Worm (Caenorhabditis elegans) whole organism, L2 larva: Measurements from ENCODE around the gene F39H12.3.

Experiments used
- C34F6.9 ChIP-seq: fragments of 150-350 bp; optimal IDR thresholded peaks from 2 replicates; lab custom pipeline; 2014; ENCODE audit warnings: missing biosample characterization, missing genetic modification characterization
- F13H6.1 ChIP-seq: sonication (generic microtip); optimal IDR thresholded peaks from 2 replicates; lab custom pipeline; 2016; ENCODE audit warnings: missing genetic modification characterization, missing compliant biosample characterization
- Y55F3AM.14 ChIP-seq: fragments of 200-800 bp; sonication (Bioruptor generic); optimal IDR thresholded peaks from 2 replicates; lab custom pipeline; 2018; ENCODE audit warnings: mild to moderate bottlenecking, missing genetic modification characterization, missing compliant biosample characterization
- alr-1 ChIP-seq: fragments of 150-350 bp; optimal IDR thresholded peaks from 2 replicates; lab custom pipeline; 2014; ENCODE audit warnings: missing biosample characterization, missing genetic modification characterization
- aly-2 ChIP-seq: fragments of 150-350 bp; optimal IDR thresholded peaks from 2 replicates; lab custom pipeline; 2014; ENCODE audit warnings: missing biosample characterization, missing genetic modification characterization
- ama-1 ChIP-seq: fragments of 150-350 bp; optimal IDR thresholded peaks from 2 replicates; lab custom pipeline; 2018; ENCODE audit warnings: inconsistent platforms
- blmp-1 ChIP-seq: sonication (generic microtip); optimal IDR thresholded peaks from 2 replicates; lab custom pipeline; 2017; ENCODE audit warnings: missing genetic modification characterization, mild to moderate bottlenecking, missing compliant biosample characterization, antibody characterized with exemption, moderate library complexity; ENCODE audit not compliant: insufficient read depth
- ceh-16 ChIP-seq: fragments of 150-350 bp; optimal IDR thresholded peaks from 2 replicates; lab custom pipeline; 2014; ENCODE audit warnings: missing biosample characterization, missing genetic modification characterization
- ceh-82 ChIP-seq: fragments of 150-350 bp; optimal IDR thresholded peaks from 2 replicates; lab custom pipeline; 2014; ENCODE audit warnings: missing biosample characterization, missing genetic modification characterization
- egl-27 ChIP-seq: sonication (generic microtip); optimal IDR thresholded peaks from 3 replicates; lab custom pipeline; 2017; ENCODE audit warnings: missing biosample characterization, missing genetic modification reagents, missing genetic modification characterization
- elt-1 ChIP-seq: fragments of 150-350 bp; optimal IDR thresholded peaks from 2 replicates; lab custom pipeline; 2014; ENCODE audit warnings: missing biosample characterization, missing genetic modification characterization
- elt-3 ChIP-seq: sonication (generic microtip); optimal IDR thresholded peaks from 2 replicates; lab custom pipeline; 2017; ENCODE audit warnings: missing biosample characterization, missing genetic modification characterization
- fos-1 ChIP-seq: fragments of 150-350 bp; optimal IDR thresholded peaks from 2 replicates; lab custom pipeline; 2014; ENCODE audit warnings: missing biosample characterization, missing genetic modification characterization
- gmeb-1 ChIP-seq: fragments of 150-350 bp; optimal IDR thresholded peaks from 2 replicates; lab custom pipeline; 2014; ENCODE audit warnings: missing biosample characterization, missing genetic modification characterization
- lin-11 ChIP-seq: fragments of 150-350 bp; sonication (generic microtip); optimal IDR thresholded peaks from 2 replicates; lab custom pipeline; 2014; ENCODE audit warnings: missing biosample characterization, missing genetic modification characterization, inconsistent platforms, mixed read lengths
- lin-39 ChIP-seq: fragments of 150-350 bp; optimal IDR thresholded peaks from 2 replicates; lab custom pipeline; 2014; ENCODE audit warnings: missing biosample characterization, missing genetic modification reagents, missing genetic modification characterization
- lsy-2 ChIP-seq, 2 experiments: fragments of 150-350 bp in 1 of 2; sonication (generic microtip) in 1 of 2; optimal IDR thresholded peaks; 2 replicates each; lab custom pipeline; 2014 to 2017; ENCODE audit warnings: missing biosample characterization in 2 of 2, missing genetic modification characterization in 2 of 2
- mab-5 ChIP-seq: fragments of 150-350 bp; optimal IDR thresholded peaks from 2 replicates; lab custom pipeline; 2014; ENCODE audit warnings: missing biosample characterization, missing genetic modification characterization
- mdl-1 ChIP-seq, 2 experiments: fragments of 150-350 bp in 1 of 2; sonication (generic microtip) in 1 of 2; optimal IDR thresholded peaks; 2 replicates each; lab custom pipeline; 2017; ENCODE audit warnings: missing biosample characterization in 2 of 2, missing genetic modification characterization in 2 of 2
- nhr-10 ChIP-seq: sonication (generic microtip); optimal IDR thresholded peaks from 2 replicates; lab custom pipeline; 2017; ENCODE audit warnings: missing biosample characterization, missing genetic modification characterization
- nhr-11 ChIP-seq: fragments of 150-350 bp; optimal IDR thresholded peaks from 2 replicates; lab custom pipeline; 2014; ENCODE audit warnings: missing biosample characterization, missing genetic modification characterization
- nhr-12 ChIP-seq: fragments of 150-350 bp; optimal IDR thresholded peaks from 2 replicates; lab custom pipeline; 2014; ENCODE audit warnings: missing biosample characterization, missing genetic modification characterization
- nhr-129 ChIP-seq: fragments of 150-350 bp; optimal IDR thresholded peaks from 2 replicates; lab custom pipeline; 2014; ENCODE audit warnings: missing biosample characterization, missing genetic modification characterization
- nhr-21 ChIP-seq: fragments of 150-350 bp; optimal IDR thresholded peaks from 2 replicates; lab custom pipeline; 2014; ENCODE audit warnings: missing biosample characterization, missing genetic modification characterization
- nhr-25 ChIP-seq: fragments of 150-350 bp; sonication (generic microtip); optimal IDR thresholded peaks from 3 replicates; lab custom pipeline; 2014; ENCODE audit warnings: missing biosample characterization, missing genetic modification characterization
- nhr-6 ChIP-seq: fragments of 150-350 bp; optimal IDR thresholded peaks from 2 replicates; lab custom pipeline; 2014; ENCODE audit warnings: missing biosample characterization, missing genetic modification characterization
- skn-1 ChIP-seq: sonication (generic microtip); optimal IDR thresholded peaks from 2 replicates; lab custom pipeline; 2017; ENCODE audit warnings: missing biosample characterization, missing genetic modification characterization
- sma-3 ChIP-seq: sonication (generic microtip); optimal IDR thresholded peaks from 2 replicates; lab custom pipeline; 2016; ENCODE audit warnings: missing genetic modification reagents, missing genetic modification characterization, missing compliant biosample characterization
- sma-9 ChIP-seq, 2 experiments: fragments of 150-350 bp in 1 of 2; sonication (generic microtip) in 1 of 2; optimal IDR thresholded peaks; 2 replicates each; lab custom pipeline; 2014 to 2016; ENCODE audit warnings: missing genetic modification characterization in 2 of 2, mild to moderate bottlenecking in 1 of 2, missing biosample characterization in 1 of 2, missing compliant biosample characterization in 1 of 2, missing genetic modification reagents in 1 of 2, moderate library complexity in 1 of 2
- snpc-4 ChIP-seq: fragments of 150-350 bp; optimal IDR thresholded peaks from 2 replicates; lab custom pipeline; 2014; ENCODE audit warnings: missing biosample characterization, missing genetic modification characterization
- unc-55 ChIP-seq: fragments of 150-350 bp; sonication (generic microtip); optimal IDR thresholded peaks from 3 replicates; lab custom pipeline; 2014; ENCODE audit warnings: missing biosample characterization, missing genetic modification reagents, missing genetic modification characterization
- unc-62 ChIP-seq: fragments of 150-350 bp; optimal IDR thresholded peaks from 2 replicates; lab custom pipeline; 2014; ENCODE audit warnings: missing biosample characterization, missing genetic modification reagents, missing genetic modification characterization
- zag-1 ChIP-seq: fragments of 150-350 bp; optimal IDR thresholded peaks from 2 replicates; lab custom pipeline; 2014; ENCODE audit warnings: missing biosample characterization, missing genetic modification characterization
- ztf-1 ChIP-seq: fragments of 200-800 bp; sonication (Bioruptor generic); conservative IDR thresholded peaks from 2 replicates; pipeline ENCODE4 v1.3.6; 2022; ENCODE audit warnings: missing genetic modification characterization, missing compliant biosample characterization
- ztf-4 ChIP-seq: fragments of 150-350 bp; optimal IDR thresholded peaks from 2 replicates; lab custom pipeline; 2014; ENCODE audit warnings: missing biosample characterization, missing genetic modification characterization

The F39H12.3 gene

ce11 chrX:861378-861777 lies 20.1 kb upstream of the F39H12.3 start:
- TF ChIP-seq mdl-1 (tag; optimal IDR thresholded peaks at IDR 0.05; lab: Kevin White, UChicago) (no peak), snpc-4 (tag; lab: Kevin White, UChicago) (no peak), C34F6.9 (tag; lab: Kevin White, UChicago) (no peak), nhr-6 (tag; lab: Kevin White, UChicago) (no peak), nhr-129 (tag; lab: Kevin White, UChicago) (no peak), nhr-12 (no peak), nhr-25 (peak; percentile 4), nhr-21 (tag; lab: Kevin White, UChicago) (no peak), ztf-4 (no peak), skn-1 (tag; lab: Kevin White, UChicago) (no peak), unc-62 (no peak), ama-1 (no peak), nhr-11 (tag; lab: Kevin White, UChicago) (no peak), lin-11 (no peak), aly-2 (tag; lab: Kevin White, UChicago) (peak; percentile 25), egl-27 (tag; lab: Kevin White, UChicago) (no peak), ceh-16 (no peak), Y55F3AM.14 (GFP tag; lab: Kevin White, UChicago) (no peak), sma-9 (GFP tag; optimal IDR thresholded peaks at IDR 0.05; lab: Kevin White, UChicago) (peak; percentile 47), sma-9 (tag; optimal IDR thresholded peaks at IDR 0.05; lab: Kevin White, UChicago) (no peak), gmeb-1 (tag; lab: Kevin White, UChicago) (no peak), nhr-10 (no peak)

- TF ChIP-seq sma-3 (GFP tag; lab: Kevin White, UChicago) (no peak), lin-11 (no peak), ztf-1 (GFP tag; lab: Robert Waterston, UW) (no peak), C34F6.9 (tag; lab: Kevin White, UChicago) (peak; percentile 59), unc-55 (peak; percentile 77), blmp-1 (tag; lab: Kevin White, UChicago) (no peak), lsy-2 (tag; optimal IDR thresholded peaks at IDR 0.05; lab: Kevin White, UChicago) (peak in 1 of 2 experiments; percentile 32), zag-1 (tag; lab: Kevin White, UChicago) (peak; percentile 25)
These were observed 18.1 kb upstream of the F39H12.3 start, which contains the start of gene F56F10.2 for ce11 chrX:859401-859800. Gene F56F10.2 (plus strand): TSS chrX:859615.

- TF ChIP-seq ceh-82 (tag; lab: Kevin White, UChicago) (no peak), lin-11 (no peak), ama-1 (no peak), nhr-129 (tag; lab: Kevin White, UChicago) (no peak), snpc-4 (tag; lab: Kevin White, UChicago) (no peak), egl-27 (tag; lab: Kevin White, UChicago) (no peak), elt-3 (tag; lab: Kevin White, UChicago) (no peak), lin-39 (tag; lab: Kevin White, UChicago) (no peak), unc-55 (no peak), ztf-1 (GFP tag; lab: Robert Waterston, UW) (no peak), F13H6.1 (tag; lab: Kevin White, UChicago) (no peak), zag-1 (tag; lab: Kevin White, UChicago) (no peak), alr-1 (no peak)
- TF ChIP-seq, all 48 proteins: peak for 0
These were observed 16.4 kb upstream of the F39H12.3 start for ce11 chrX:857658-858057.

ce11 chrX:853604-854003 lies 12.3 kb upstream of the F39H12.3 start:
- TF ChIP-seq egl-27 (tag; lab: Kevin White, UChicago) (no peak), nhr-25 (no peak), gmeb-1 (tag; lab: Kevin White, UChicago) (no peak), ceh-82 (tag; lab: Kevin White, UChicago) (no peak), aly-2 (tag; lab: Kevin White, UChicago) (no peak), F13H6.1 (tag; lab: Kevin White, UChicago) (no peak), fos-1 (tag; lab: Kevin White, UChicago) (no peak), nhr-10 (no peak), skn-1 (tag; lab: Kevin White, UChicago) (no peak), nhr-11 (tag; lab: Kevin White, UChicago) (no peak), mab-5 (tag; lab: Kevin White, UChicago) (no peak), Y55F3AM.14 (GFP tag; lab: Kevin White, UChicago) (no peak), mdl-1 (tag; optimal IDR thresholded peaks at IDR 0.05; lab: Kevin White, UChicago) (no peak), elt-1 (tag; lab: Kevin White, UChicago) (no peak)
